Fruit fly (Drosophila melanogaster): ENCODE data around the gene CG32022.

Gene CG32022

dm6 chr3L:8718602-8719001, 2.5 kb downstream of the CG32022 start (continued):
- TF ChIP-seq bigmax (GFP tag; optimal IDR thresholded peaks at IDR 0.05): peak; percentile 20
- peak; percentile 84 for TF ChIP-seq amos (GFP tag; IDR thresholded peaks at IDR 0.05; ENCODE audit: partially characterized antibody)
- peak; percentile 15; the same call in 1 of the 2 replicates for TF ChIP-seq Atf6 (GFP tag; IDR thresholded peaks at IDR 0.05)
- TF ChIP-seq unc-4 (GFP tag; IDR thresholded peaks at IDR 0.05; ENCODE audit: partially characterized antibody): peak; percentile 80
- no peak for TF ChIP-seq CG17802 (tag; optimal IDR thresholded peaks at IDR 0.05)
- peak; percentile 55; the same call in 1 of the 3 replicates for TF ChIP-seq Doc3 (GFP tag; IDR thresholded peaks at IDR 0.05; ENCODE audit: partially characterized antibody)
- TF ChIP-seq bcd (GFP tag; optimal IDR thresholded peaks at IDR 0.05): peak; percentile 7
- TF ChIP-seq Dbx (GFP tag; IDR thresholded peaks at IDR 0.05): peak; percentile 48; the same call in 1 of the 3 replicates
- TF ChIP-seq CG12744 (GFP tag; optimal IDR thresholded peaks at IDR 0.05): no peak
- peak; percentile 78 for TF ChIP-seq CG6791 (GFP tag; IDR thresholded peaks at IDR 0.05; ENCODE audit: partially characterized antibody)
- TF ChIP-seq CG4820 (GFP tag; optimal IDR thresholded peaks at IDR 0.05): no peak
- peak; percentile 91 for TF ChIP-seq Dref (GFP tag; IDR thresholded peaks at IDR 0.05)
- peak; percentile 96 for TF ChIP-seq Dp (GFP tag; optimal IDR thresholded peaks at IDR 0.05)
- peak; percentile 31; the same call in 1 of the 2 replicates for TF ChIP-seq CG2129 (GFP tag; IDR thresholded peaks at IDR 0.05; ENCODE audit: partially characterized antibody)
- TF ChIP-seq Ets65A (GFP tag): peak; percentile 29
- TF ChIP-seq tup (GFP tag; optimal IDR thresholded peaks at IDR 0.05): no peak
- TF ChIP-seq Nf-YB (GFP tag; optimal IDR thresholded peaks at IDR 0.05): no peak
- no peak for TF ChIP-seq CG8281 (tag; optimal IDR thresholded peaks at IDR 0.05)
- TF ChIP-seq sna (GFP tag; IDR thresholded peaks at IDR 0.05; ENCODE audit: partially characterized antibody): peak; percentile 50; the same call in 1 of the 2 replicates
- no peak for TF ChIP-seq Hand (GFP tag; optimal IDR thresholded peaks at IDR 0.05)
- no peak for TF ChIP-seq CG9797 (GFP tag; optimal IDR thresholded peaks at IDR 0.05)
- TF ChIP-seq cad (GFP tag; optimal IDR thresholded peaks at IDR 0.05): no peak
- peak; percentile 28; the same call in 1 of the 2 replicates for TF ChIP-seq CG31441 (GFP tag; IDR thresholded peaks at IDR 0.05)
- TF ChIP-seq Rfx (GFP tag; IDR thresholded peaks at IDR 0.05): 0 out of 2 replicates have a peak, but pooled peaks have one; percentile 30
- peak; percentile 63 for TF ChIP-seq inv (GFP tag; IDR thresholded peaks at IDR 0.05; ENCODE audit: partially characterized antibody)
- TF ChIP-seq CG12299 (tag; optimal IDR thresholded peaks at IDR 0.05): no peak
- no peak for TF ChIP-seq CG15601 (tag; optimal IDR thresholded peaks at IDR 0.05)
- no peak for TF ChIP-seq Bteb2 (GFP tag; optimal IDR thresholded peaks at IDR 0.05)
- TF ChIP-seq CG31224 (GFP tag; IDR thresholded peaks at IDR 0.05): no peak
- TF ChIP-seq CG6689 (GFP tag; IDR thresholded peaks at IDR 0.05): no peak
- no peak for TF ChIP-seq CG3726 (GFP tag; IDR thresholded peaks at IDR 0.05)
- TF ChIP-seq CG32532 (GFP tag; IDR thresholded peaks at IDR 0.05): peak; percentile 62
- peak; percentile 30 for TF ChIP-seq Myb (GFP tag; optimal IDR thresholded peaks at IDR 0.05)
- peak; percentile 74 for TF ChIP-seq trem (tag; optimal IDR thresholded peaks at IDR 0.05)
- TF ChIP-seq PHDP (tag; optimal IDR thresholded peaks at IDR 0.05): peak; percentile 2
- TF ChIP-seq Antp (GFP tag; optimal IDR thresholded peaks at IDR 0.05): no peak
- TF ChIP-seq en (GFP tag; optimal IDR thresholded peaks at IDR 0.05): no peak
- no peak for TF ChIP-seq CG15479 (GFP tag; optimal IDR thresholded peaks at IDR 0.05)
- no peak for TF ChIP-seq CG18476 (GFP tag; optimal IDR thresholded peaks at IDR 0.05)
- TF ChIP-seq CG10267 (tag; optimal IDR thresholded peaks at IDR 0.05): peak; percentile 65
- TF ChIP-seq CG8478 (optimal IDR thresholded peaks at IDR 0.05): no peak
- TF ChIP-seq dati (GFP tag; IDR thresholded peaks at IDR 0.05): no peak
